Fruit fly (Drosophila melanogaster): Measurements from ENCODE around the gene CG31528.

Gene CG31528

dm6 chr3R:4437113-4437512 lies 20.9 kb downstream of the CG31528 start, which contains the start of the genes Lipt2 and CG14650:
Gene Lipt2 (minus strand): TSS chr3R:4437329.
Gene CG14650 (plus strand): TSS chr3R:4437387.
- peak; percentile 77 for TF ChIP-seq gro (GFP tag; optimal IDR thresholded peaks at IDR 0.05)
- TF ChIP-seq dpn (GFP tag; optimal IDR thresholded peaks at IDR 0.05), result peak; percentile 60 to 61
- no peak for TF ChIP-seq ac (GFP tag; optimal IDR thresholded peaks at IDR 0.05)
- peak; percentile 47 for TF ChIP-seq CG4424 (GFP tag; optimal IDR thresholded peaks at IDR 0.05)
- peak; percentile 74 for TF ChIP-seq CG8944 (GFP tag; optimal IDR thresholded peaks at IDR 0.05)
- TF ChIP-seq tap (tag; optimal IDR thresholded peaks at IDR 0.05), result no peak
- TF ChIP-seq ato (GFP tag; IDR thresholded peaks at IDR 0.05; ENCODE audit: partially characterized antibody), result no peak; the same call in 1 of the 2 replicates
- TF ChIP-seq Aef1 (GFP tag; IDR thresholded peaks at IDR 0.05), result peak; percentile 63
- peak; percentile 12 for TF ChIP-seq vfl (GFP tag; optimal IDR thresholded peaks at IDR 0.05)
- peak; percentile 26; the same call in 1 of the 2 replicates for TF ChIP-seq CG14014 (GFP tag; IDR thresholded peaks at IDR 0.05)
- TF ChIP-seq Chrac-16 (GFP tag; optimal IDR thresholded peaks at IDR 0.05), result peak; percentile 70
- TF ChIP-seq Rfx (GFP tag; IDR thresholded peaks at IDR 0.05), result peak; percentile 66
- TF ChIP-seq CG16813 (GFP tag; IDR thresholded peaks at IDR 0.05; ENCODE audit: partially characterized antibody), result peak; percentile 54; the same call in 2 of the 3 replicates
- no peak for TF ChIP-seq CG10321 (GFP tag; IDR thresholded peaks at IDR 0.05)
- no peak for TF ChIP-seq CG16815 (GFP tag; optimal IDR thresholded peaks at IDR 0.05)
- no peak for TF ChIP-seq Poxn (GFP tag; IDR thresholded peaks at IDR 0.05)
- TF ChIP-seq sc (optimal IDR thresholded peaks at IDR 0.05), result no peak
- TF ChIP-seq sc (GFP tag; optimal IDR thresholded peaks at IDR 0.05), result no peak
- TF ChIP-seq eve (GFP tag; optimal IDR thresholded peaks at IDR 0.05), result no peak
- TF ChIP-seq CG8089 (GFP tag; optimal IDR thresholded peaks at IDR 0.05), result peak; percentile 61
- no peak for TF ChIP-seq HLHmδ (GFP tag; optimal IDR thresholded peaks at IDR 0.05)
- peak; percentile 56 for TF ChIP-seq Doc3 (GFP tag; IDR thresholded peaks at IDR 0.05; ENCODE audit: partially characterized antibody)
- peak; percentile 38 for TF ChIP-seq Bdp1 (GFP tag; optimal IDR thresholded peaks at IDR 0.05)
- peak; percentile 61 for TF ChIP-seq pum (GFP tag; optimal IDR thresholded peaks at IDR 0.05)
- peak; percentile 37 for TF ChIP-seq CG1647 (GFP tag; optimal IDR thresholded peaks at IDR 0.05)
- TF ChIP-seq CG15514 (GFP tag; optimal IDR thresholded peaks at IDR 0.05), result peak; percentile 74
- TF ChIP-seq CG16863 (GFP tag; optimal IDR thresholded peaks at IDR 0.05), result peak; percentile 27
- TF ChIP-seq H2.0 (GFP tag; IDR thresholded peaks at IDR 0.05), result peak; percentile 28
- peak; percentile 29 to 50 for TF ChIP-seq Hr51 (GFP tag; optimal IDR thresholded peaks at IDR 0.05)
- peak; percentile 73; the same call in 3 of the 4 replicates for TF ChIP-seq Dll (GFP tag; IDR thresholded peaks at IDR 0.05; ENCODE audit: partially characterized antibody)
- TF ChIP-seq CG6689 (GFP tag; IDR thresholded peaks at IDR 0.05), result peak; percentile 55
- TF ChIP-seq CG10366 (GFP tag; IDR thresholded peaks at IDR 0.05), result peak; percentile 9; the same call in 1 of the 2 replicates
- TF ChIP-seq CG17829 (tag; optimal IDR thresholded peaks at IDR 0.05), result peak; percentile 66
- TF ChIP-seq CG7987 (GFP tag; optimal IDR thresholded peaks at IDR 0.05), result peak; percentile 38
- TF ChIP-seq CG15011 (GFP tag; optimal IDR thresholded peaks at IDR 0.05), result no peak
- TF ChIP-seq fu2 (GFP tag; optimal IDR thresholded peaks at IDR 0.05), result peak; percentile 72
- peak; percentile 31 for TF ChIP-seq CG3995 (GFP tag; optimal IDR thresholded peaks at IDR 0.05)
- no peak for TF ChIP-seq NK7.1 (GFP tag; optimal IDR thresholded peaks at IDR 0.05)
- TF ChIP-seq CG30403 (GFP tag; optimal IDR thresholded peaks at IDR 0.05), result peak; percentile 74
- peak; percentile 33 for TF ChIP-seq pb (GFP tag; optimal IDR thresholded peaks at IDR 0.05)
- no peak for TF ChIP-seq Mrtf (GFP tag; IDR thresholded peaks at IDR 0.05)
- peak; percentile 40; the same call in 1 of the 2 replicates for TF ChIP-seq CG6272 (GFP tag; IDR thresholded peaks at IDR 0.05)
- peak; percentile 37 for TF ChIP-seq CG18764 (GFP tag; optimal IDR thresholded peaks at IDR 0.05)
- TF ChIP-seq fd64A (GFP tag; optimal IDR thresholded peaks at IDR 0.05), result no peak
- peak in 1 of 2 experiments; percentile 58 for TF ChIP-seq tll (GFP tag; optimal IDR thresholded peaks at IDR 0.05)
- no peak for TF ChIP-seq Sox100B (GFP tag; optimal IDR thresholded peaks at IDR 0.05)
- TF ChIP-seq tgo (GFP tag; IDR thresholded peaks at IDR 0.05), result no peak; the same call in 2 of the 3 replicates
- no peak for TF ChIP-seq Fer2 (tag; optimal IDR thresholded peaks at IDR 0.05)
- TF ChIP-seq vvl (GFP tag; IDR thresholded peaks at IDR 0.05), result peak; percentile 63
- no peak for TF ChIP-seq cg (GFP tag; optimal IDR thresholded peaks at IDR 0.05)
- no peak for TF ChIP-seq ro (GFP tag; IDR thresholded peaks at IDR 0.05)
